Worm (Caenorhabditis elegans) whole organism, L3 larva: Measurements from ENCODE around the gene F45F2.10.

Experiments
- nhr-76 ChIP-seq: fragments of 150-350 bp; sonication (generic microtip); optimal IDR thresholded peaks from 5 replicates; lab custom pipeline; 2014; ENCODE audit warnings: missing biosample characterization, missing genetic modification characterization
- unc-62 ChIP-seq: fragments of 150-350 bp; sonication (generic microtip); optimal IDR thresholded peaks from 4 replicates; lab custom pipeline; 2014; ENCODE audit warnings: missing biosample characterization, missing genetic modification reagents, missing genetic modification characterization

DNA sequence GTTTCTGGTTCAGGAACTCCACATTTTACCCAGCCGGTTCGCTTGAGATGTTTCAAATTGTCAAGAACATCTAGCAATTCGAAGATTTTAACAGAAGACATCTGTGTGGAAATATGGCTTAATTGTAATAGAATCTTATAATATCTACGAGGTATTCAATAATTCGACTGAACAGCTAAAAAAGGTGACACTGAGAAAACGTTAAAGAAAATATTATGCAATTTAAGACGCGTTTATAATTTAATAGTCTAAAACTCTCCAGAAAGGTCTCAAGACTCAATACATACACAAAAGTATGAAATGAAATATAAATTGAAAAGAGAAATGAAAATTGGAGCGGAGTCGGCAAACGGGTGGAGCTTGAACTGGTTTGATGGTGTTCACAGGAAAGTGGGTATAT lies 5.3 kb downstream of the F45F2.10 start, which contains the start of gene F45F2.9:
- TF ChIP-seq unc-62 (GFP tag; lab: Kevin White, UChicago) (no peak), nhr-76 (tag; lab: Kevin White, UChicago) (no peak)
